Worm (Caenorhabditis elegans) whole organism, L3 larva: ENCODE measurements around the gene fbxb-24.

Experiments
- R02D3.7 ChIP-seq: fragments of 150-350 bp; optimal IDR thresholded peaks from 2 replicates; lab custom pipeline; 2014; ENCODE audit warnings: missing biosample characterization, missing genetic modification characterization
- ZK546.5 ChIP-seq: sonication (generic microtip); optimal IDR thresholded peaks from 2 replicates; lab custom pipeline; 2017; ENCODE audit warnings: missing biosample characterization, missing genetic modification characterization
- ama-1 ChIP-seq: fragments of 150-350 bp; optimal IDR thresholded peaks from 2 replicates; lab custom pipeline; 2018
- ceh-16 ChIP-seq: sonication (generic microtip); optimal IDR thresholded peaks from 2 replicates; lab custom pipeline; 2017; ENCODE audit warnings: missing biosample characterization, missing genetic modification characterization
- ceh-82 ChIP-seq: fragments of 150-350 bp; optimal IDR thresholded peaks from 2 replicates; lab custom pipeline; 2014; ENCODE audit warnings: missing biosample characterization, missing genetic modification characterization
- ceh-9 ChIP-seq: sonication (generic microtip); optimal IDR thresholded peaks from 2 replicates; lab custom pipeline; 2018; ENCODE audit warnings: missing biosample characterization, missing genetic modification characterization
- daf-12 ChIP-seq: fragments of 150-350 bp; optimal IDR thresholded peaks from 2 replicates; lab custom pipeline; 2014; ENCODE audit warnings: missing biosample characterization, missing genetic modification reagents, missing genetic modification characterization
- egl-27 ChIP-seq: sonication (generic microtip); optimal IDR thresholded peaks from 4 replicates; lab custom pipeline; 2017; ENCODE audit warnings: missing biosample characterization, missing genetic modification reagents, missing genetic modification characterization
- egl-5 ChIP-seq: fragments of 150-350 bp; optimal IDR thresholded peaks from 2 replicates; lab custom pipeline; 2017; ENCODE audit warnings: missing biosample characterization, missing genetic modification reagents, missing genetic modification characterization, inconsistent platforms
- elt-1 ChIP-seq: fragments of 150-350 bp; optimal IDR thresholded peaks from 2 replicates; lab custom pipeline; 2014; ENCODE audit warnings: missing biosample characterization, missing genetic modification characterization
- elt-2 ChIP-seq: sonication (generic microtip); optimal IDR thresholded peaks from 2 replicates; lab custom pipeline; 2016; ENCODE audit warnings: missing genetic modification reagents, mild to moderate bottlenecking, missing genetic modification characterization, missing compliant biosample characterization
- elt-3 ChIP-seq, 3 experiments: fragments of 150-350 bp in 1 of 3; sonication (generic microtip) in 2 of 3; optimal IDR thresholded peaks; 2 replicates in 2 of 3; 4 replicates in 1 of 3; lab custom pipeline; 2014 to 2017; ENCODE audit warnings: missing biosample characterization in 3 of 3, missing genetic modification characterization in 3 of 3
- eor-1 ChIP-seq, 2 experiments: fragments of 150-350 bp; optimal IDR thresholded peaks; 2 replicates each; lab custom pipeline; 2014 to 2018; ENCODE audit warnings: missing biosample characterization in 2 of 2, missing genetic modification characterization in 2 of 2
- fkh-10 ChIP-seq: sonication (generic microtip); optimal IDR thresholded peaks from 2 replicates; lab custom pipeline; 2017; ENCODE audit warnings: missing biosample characterization, missing genetic modification reagents, missing genetic modification characterization
- fkh-2 ChIP-seq: fragments of 150-350 bp; optimal IDR thresholded peaks from 2 replicates; lab custom pipeline; 2014; ENCODE audit warnings: missing biosample characterization, missing genetic modification reagents, missing genetic modification characterization
- fos-1 ChIP-seq: fragments of 150-350 bp; optimal IDR thresholded peaks from 2 replicates; lab custom pipeline; 2014; ENCODE audit warnings: missing biosample characterization, missing genetic modification characterization
- hmg-11 ChIP-seq: sonication (generic microtip); optimal IDR thresholded peaks from 2 replicates; lab custom pipeline; 2016; ENCODE audit warnings: missing genetic modification characterization, missing compliant biosample characterization
- jun-1 ChIP-seq: fragments of 150-350 bp; optimal IDR thresholded peaks from 2 replicates; lab custom pipeline; 2014; ENCODE audit warnings: missing biosample characterization, missing genetic modification reagents, missing genetic modification characterization
- lin-15B ChIP-seq: fragments of 150-350 bp; optimal IDR thresholded peaks from 2 replicates; lab custom pipeline; 2014; ENCODE audit warnings: missing biosample characterization, missing genetic modification characterization
- lin-39 ChIP-seq: fragments of 150-350 bp; optimal IDR thresholded peaks from 2 replicates; lab custom pipeline; 2018; ENCODE audit warnings: missing biosample characterization, missing genetic modification reagents, missing genetic modification characterization
- mml-1 ChIP-seq: fragments of 150-350 bp; sonication (generic microtip); optimal IDR thresholded peaks from 3 replicates; lab custom pipeline; 2014; ENCODE audit warnings: missing biosample characterization, missing genetic modification characterization
- nfya-1 ChIP-seq: sonication (generic microtip); optimal IDR thresholded peaks from 2 replicates; lab custom pipeline; 2017; ENCODE audit warnings: missing genetic modification characterization, mild to moderate bottlenecking, missing compliant biosample characterization, antibody characterized with exemption, moderate library complexity; ENCODE audit not compliant: insufficient read depth
- nhr-12 ChIP-seq: fragments of 150-350 bp; optimal IDR thresholded peaks from 2 replicates; lab custom pipeline; 2014; ENCODE audit warnings: missing biosample characterization, missing genetic modification characterization
- nhr-23 ChIP-seq: fragments of 150-350 bp; optimal IDR thresholded peaks from 2 replicates; lab custom pipeline; 2014; ENCODE audit warnings: missing biosample characterization, missing genetic modification reagents, missing genetic modification characterization
- nhr-237 ChIP-seq: fragments of 150-350 bp; optimal IDR thresholded peaks from 2 replicates; lab custom pipeline; 2014; ENCODE audit warnings: missing biosample characterization, missing genetic modification characterization
- nhr-25 ChIP-seq: sonication (generic microtip); optimal IDR thresholded peaks from 2 replicates; lab custom pipeline; 2017; ENCODE audit warnings: missing biosample characterization, missing genetic modification characterization
- nhr-67 ChIP-seq: fragments of 150-350 bp; optimal IDR thresholded peaks from 2 replicates; lab custom pipeline; 2014; ENCODE audit warnings: missing biosample characterization, missing genetic modification characterization
- nhr-76 ChIP-seq: fragments of 150-350 bp; sonication (generic microtip); optimal IDR thresholded peaks from 5 replicates; lab custom pipeline; 2014; ENCODE audit warnings: missing biosample characterization, missing genetic modification characterization
- nhr-77 ChIP-seq: fragments of 150-350 bp; optimal IDR thresholded peaks from 2 replicates; lab custom pipeline; 2014; ENCODE audit warnings: missing biosample characterization, missing genetic modification characterization
- pha-4 ChIP-seq: fragments of 150-350 bp; optimal IDR thresholded peaks from 2 replicates; lab custom pipeline; 2014; ENCODE audit warnings: missing biosample characterization, missing genetic modification reagents, missing genetic modification characterization
- pqm-1 ChIP-seq: fragments of 150-350 bp; optimal IDR thresholded peaks from 2 replicates; lab custom pipeline; 2017; ENCODE audit warnings: missing biosample characterization, missing genetic modification characterization, inconsistent platforms
- sea-2 ChIP-seq: fragments of 150-350 bp; sonication (generic microtip); optimal IDR thresholded peaks from 4 replicates; lab custom pipeline; 2014; ENCODE audit warnings: missing biosample characterization, missing genetic modification reagents, missing genetic modification characterization
- skn-1 ChIP-seq: fragments of 150-350 bp; optimal IDR thresholded peaks from 2 replicates; lab custom pipeline; 2014; ENCODE audit warnings: missing biosample characterization, missing genetic modification characterization
- tbx-2 ChIP-seq: sonication (generic microtip); optimal IDR thresholded peaks from 2 replicates; lab custom pipeline; 2016; ENCODE audit warnings: mild to moderate bottlenecking, missing genetic modification characterization, missing compliant biosample characterization
- unc-39 ChIP-seq: sonication (generic microtip); optimal IDR thresholded peaks from 4 replicates; lab custom pipeline; 2017; ENCODE audit warnings: missing biosample characterization, missing genetic modification characterization
- unc-62 ChIP-seq: fragments of 150-350 bp; sonication (generic microtip); optimal IDR thresholded peaks from 4 replicates; lab custom pipeline; 2014; ENCODE audit warnings: missing biosample characterization, missing genetic modification reagents, missing genetic modification characterization
- zag-1 ChIP-seq: fragments of 150-350 bp; optimal IDR thresholded peaks from 2 replicates; lab custom pipeline; 2014; ENCODE audit warnings: missing biosample characterization, missing genetic modification characterization
- ztf-11 ChIP-seq: fragments of 150-350 bp; optimal IDR thresholded peaks from 2 replicates; lab custom pipeline; 2014; ENCODE audit warnings: missing biosample characterization, missing genetic modification characterization
- ztf-4 ChIP-seq: fragments of 150-350 bp; optimal IDR thresholded peaks from 2 replicates; lab custom pipeline; 2014; ENCODE audit warnings: missing biosample characterization, missing genetic modification characterization

fbxb-24 gene

DNA sequence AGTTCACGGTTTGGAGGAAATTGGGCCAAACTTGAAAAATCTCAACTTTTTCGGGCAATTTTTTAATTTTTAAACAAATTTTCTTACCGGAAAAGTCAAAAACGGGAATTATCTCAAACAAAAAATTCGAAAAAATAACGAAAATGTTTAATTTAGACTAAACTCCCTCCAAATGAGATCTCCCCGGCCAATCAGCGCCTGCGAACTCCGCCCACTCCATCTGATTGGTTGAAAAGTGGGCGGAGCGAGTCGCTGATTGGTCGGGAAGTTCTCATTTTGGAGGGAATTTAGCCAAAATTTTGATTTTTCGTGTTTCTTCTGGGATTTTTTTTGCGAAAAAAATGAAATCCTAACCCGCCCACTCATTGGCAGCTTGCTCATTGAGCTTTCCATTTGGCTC lies 12.1 kb upstream of the fbxb-24 start:
- TF ChIP-seq fos-1 (tag; lab: Kevin White, UChicago) (no peak), nhr-25 (no peak), nfya-1 (tag; lab: Kevin White, UChicago) (peak; percentile 57), pqm-1 (no peak), fkh-2 (tag; lab: Kevin White, UChicago) (no peak)

DNA sequence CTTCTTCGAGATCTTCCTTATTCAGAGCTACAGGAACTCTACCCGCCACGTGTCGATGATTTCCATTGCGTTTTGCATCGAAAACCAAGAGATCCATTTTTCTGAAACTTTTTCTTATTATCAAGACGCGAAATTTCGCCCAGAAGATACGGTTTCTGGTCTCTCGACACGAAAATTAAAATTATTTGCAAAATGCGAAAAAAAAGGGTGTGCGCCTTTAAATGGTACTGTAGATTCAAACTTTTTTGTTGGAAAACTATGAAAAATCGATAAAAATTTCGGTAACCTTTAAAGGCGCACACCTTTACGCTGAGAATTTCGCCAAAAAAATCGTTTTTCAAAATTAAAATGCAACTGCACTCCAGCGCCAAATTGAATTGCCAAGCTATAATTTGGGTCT lies 10.6 kb upstream of the fbxb-24 start, which contains the start of gene tsen-2:
Gene tsen-2, minus strand, starts transcription at position 101 of the 400 bp plus-strand sequence.
- TF ChIP-seq ZK546.5 (no peak), lin-39 (tag; lab: Kevin White, UChicago) (no peak), mml-1 (no peak), ztf-11 (tag; lab: Kevin White, UChicago) (no peak), skn-1 (tag; lab: Kevin White, UChicago) (no peak), ceh-9 (no peak), nhr-67 (tag; lab: Kevin White, UChicago) (no peak), elt-3 (tag; optimal IDR thresholded peaks at IDR 0.05; lab: Kevin White, UChicago) (no peak), daf-12 (tag; lab: Kevin White, UChicago) (no peak), nhr-12 (tag; lab: Kevin White, UChicago) (no peak), egl-27 (tag; lab: Kevin White, UChicago) (no peak), nhr-25 (no peak), sea-2 (GFP tag; lab: Kevin White, UChicago) (no peak), nhr-237 (tag; lab: Kevin White, UChicago) (no peak), ceh-82 (no peak), eor-1 (tag; optimal IDR thresholded peaks at IDR 0.05; lab: Kevin White, UChicago) (no peak), nhr-23 (tag; lab: Kevin White, UChicago) (no peak), nhr-76 (tag; lab: Kevin White, UChicago) (no peak), elt-1 (tag; lab: Kevin White, UChicago) (no peak)

DNA sequence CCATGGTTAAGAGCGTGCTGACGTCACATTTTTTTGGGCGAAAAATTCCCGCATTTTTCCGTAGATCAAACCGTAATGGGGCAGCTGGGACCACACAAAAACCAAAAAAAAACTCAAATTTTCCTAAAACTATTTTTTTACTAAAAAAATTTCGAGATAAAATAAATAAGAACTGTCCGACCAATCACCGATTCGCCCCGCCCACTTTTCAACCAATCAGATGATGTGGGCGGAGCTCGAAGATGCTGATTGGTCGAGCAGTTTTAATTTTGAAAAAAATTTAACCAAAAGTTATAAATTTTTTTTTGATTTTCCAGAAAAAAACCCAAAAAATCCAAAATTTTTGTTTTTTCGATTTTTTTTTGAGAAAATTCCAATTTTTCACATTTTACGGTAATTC lies 8.7 kb upstream of the fbxb-24 start:
- TF ChIP-seq R02D3.7 (tag; lab: Kevin White, UChicago) = no peak
- TF ChIP-seq nhr-25 = no peak
- TF ChIP-seq unc-39 = no peak
- TF ChIP-seq fkh-10 (GFP tag; lab: Kevin White, UChicago) = no peak
- TF ChIP-seq nfya-1 (tag; lab: Kevin White, UChicago) = peak; percentile 83
- no peak for TF ChIP-seq tbx-2
- no peak for TF ChIP-seq ceh-82

DNA sequence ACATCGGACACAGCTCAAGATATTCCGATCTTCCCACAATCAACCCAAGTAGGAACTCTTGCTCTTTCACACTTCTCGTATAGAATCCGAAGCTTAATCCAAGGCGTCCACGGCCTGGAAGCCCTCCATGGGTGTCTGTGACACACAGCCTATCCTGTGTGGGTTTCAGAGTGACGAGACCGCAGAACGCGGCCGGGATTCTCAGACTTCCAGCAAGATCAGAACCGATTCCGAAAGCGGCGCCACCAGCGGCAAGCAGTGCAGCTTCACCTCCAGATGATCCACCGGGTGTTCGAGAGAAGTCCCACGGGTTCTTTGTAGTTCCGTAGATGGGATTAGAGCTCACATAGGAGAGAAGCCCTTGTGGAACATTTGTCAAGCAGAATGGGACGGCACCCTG lies 6.0 kb upstream of the fbxb-24 start:
- no peak for TF ChIP-seq tbx-2
- no peak for TF ChIP-seq nhr-23 (tag; lab: Kevin White, UChicago)
- TF ChIP-seq egl-5 = no peak
- no peak for TF ChIP-seq ztf-11 (tag; lab: Kevin White, UChicago)
- no peak for TF ChIP-seq daf-12 (tag; lab: Kevin White, UChicago)
- TF ChIP-seq, all 47 proteins: peak for 0

DNA sequence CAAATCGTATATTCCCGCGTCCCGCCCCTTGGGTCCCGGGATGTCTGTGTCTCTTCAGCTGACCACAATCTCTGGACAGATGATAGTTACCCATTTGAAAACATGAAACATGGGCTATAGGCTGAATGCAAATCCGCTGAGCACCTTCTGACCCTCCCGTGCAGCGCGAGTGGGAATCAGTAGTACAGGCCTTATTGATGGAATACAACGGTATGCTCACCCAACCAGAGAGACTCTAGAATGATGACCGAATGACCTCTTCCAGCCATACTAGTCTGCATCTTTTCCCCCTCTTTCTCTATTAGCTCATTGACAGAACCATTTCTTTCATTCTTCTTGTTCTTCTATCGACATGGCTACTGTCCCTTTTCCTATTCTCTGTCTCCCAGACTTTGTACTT lies 1.6 kb upstream of the fbxb-24 start, which contains the start of gene sdz-33:
Gene sdz-33, plus strand, starts transcription at position 301 of the 400 bp plus-strand sequence.
- TF ChIP-seq elt-3 (tag; optimal IDR thresholded peaks at IDR 0.05; lab: Kevin White, UChicago) = no peak
- no peak for TF ChIP-seq daf-12 (tag; lab: Kevin White, UChicago)
- TF ChIP-seq fkh-2 (tag; lab: Kevin White, UChicago) = no peak
- no peak for TF ChIP-seq hmg-11 (tag; lab: Kevin White, UChicago)
- no peak for TF ChIP-seq pha-4 (tag; lab: Kevin White, UChicago)
- no peak for TF ChIP-seq ceh-82
- TF ChIP-seq nfya-1 (tag; lab: Kevin White, UChicago) = no peak
- TF ChIP-seq nhr-23 (tag; lab: Kevin White, UChicago) = no peak

DNA sequence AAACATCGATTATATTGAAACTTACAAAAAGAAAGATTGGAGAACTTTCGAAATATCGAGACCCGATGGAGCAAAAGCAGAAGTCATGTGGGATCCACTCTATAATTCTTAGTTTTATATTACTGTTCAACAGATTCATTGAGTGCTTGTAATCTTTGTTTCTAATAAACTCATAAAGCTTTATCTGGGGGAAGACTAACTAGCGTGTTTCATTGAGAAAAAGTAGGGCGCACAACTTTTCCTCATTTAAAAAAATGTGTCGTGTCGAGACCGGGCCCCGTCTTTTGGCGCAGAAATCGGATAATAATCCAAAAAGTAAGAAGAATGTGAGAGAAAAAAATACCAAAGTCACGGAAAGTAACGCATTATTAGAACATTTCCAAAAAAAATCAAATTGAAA lies 1.0 kb downstream of the fbxb-24 start, which contains the start of gene faah-4:
Gene faah-4, minus strand, starts transcription at position 101 of the 400 bp plus-strand sequence.
- TF ChIP-seq nhr-77 (tag; lab: Kevin White, UChicago) = no peak
- no peak for TF ChIP-seq fkh-10 (GFP tag; lab: Kevin White, UChicago)
- no peak for TF ChIP-seq skn-1 (tag; lab: Kevin White, UChicago)
- no peak for TF ChIP-seq jun-1 (tag; lab: Kevin White, UChicago)
- no peak for TF ChIP-seq fkh-2 (tag; lab: Kevin White, UChicago)
- no peak for TF ChIP-seq ztf-4
- TF ChIP-seq pha-4 (tag; lab: Kevin White, UChicago) = no peak
- TF ChIP-seq tbx-2 = no peak
- TF ChIP-seq lin-15B = no peak
- TF ChIP-seq nhr-25 = no peak
- no peak for TF ChIP-seq unc-62
- no peak for TF ChIP-seq ama-1 (lab: Kevin White, UChicago)
- TF ChIP-seq elt-3 (tag; optimal IDR thresholded peaks at IDR 0.05; lab: Kevin White, UChicago) = no peak
- no peak for TF ChIP-seq R02D3.7 (tag; lab: Kevin White, UChicago)
- TF ChIP-seq ceh-16 (tag; lab: Kevin White, UChicago) = no peak
- no peak for TF ChIP-seq elt-2 (tag; lab: Kevin White, UChicago)
- no peak for TF ChIP-seq zag-1
- no peak for TF ChIP-seq nhr-23 (tag; lab: Kevin White, UChicago)
